Worm (Caenorhabditis elegans) whole organism, young adult: Measurements from ENCODE around the gene pes-8.

Experiments
- F55B11.4 ChIP-seq: sonication (generic microtip); optimal IDR thresholded peaks from 2 replicates; lab custom pipeline; 2016; ENCODE audit warnings: missing compliant biosample characterization, missing genetic modification characterization, borderline replicate concordance; ENCODE audit not compliant: insufficient read depth
- F57A8.1 ChIP-seq: fragments of 200-800 bp; sonication (Bioruptor generic); optimal IDR thresholded peaks from 2 replicates; lab custom pipeline; 2018; ENCODE audit warnings: mild to moderate bottlenecking, missing genetic modification characterization, moderate library complexity, missing compliant biosample characterization
- Y56A3A.18 ChIP-seq: fragments of 200-800 bp; sonication (Bioruptor generic); IDR thresholded peaks from 2 replicates; pipeline ENCODE4 v1.3.6; 2022; ENCODE audit warnings: missing genetic modification reagents, missing genetic modification characterization, missing compliant biosample characterization
- egl-18 ChIP-seq: fragments of 200-800 bp; sonication (Bioruptor generic); IDR thresholded peaks from 2 replicates; pipeline ENCODE4 v1.3.6; 2022; ENCODE audit warnings: missing genetic modification reagents, missing genetic modification characterization, missing compliant biosample characterization
- lsl-1 ChIP-seq: fragments of 200-800 bp; sonication (Bioruptor generic); optimal IDR thresholded peaks from 2 replicates; lab custom pipeline; 2018; ENCODE audit warnings: mild to moderate bottlenecking, missing genetic modification characterization, moderate library complexity, missing compliant biosample characterization
- mxl-1 ChIP-seq: sonication (generic microtip); optimal IDR thresholded peaks from 2 replicates; lab custom pipeline; 2016; ENCODE audit warnings: missing genetic modification characterization, missing compliant biosample characterization
- rpc-1 ChIP-seq, 2 experiments: fragments of 150-350 bp in 1 of 2; sonication (generic microtip) in 1 of 2; optimal IDR thresholded peaks; 2 replicates each; lab custom pipeline; 2014 to 2018; ENCODE audit warnings: missing biosample characterization in 1 of 2, missing genetic modification characterization in 1 of 2, missing genetic modification reagents in 1 of 2, missing genotype in 1 of 2
- somi-1 ChIP-seq: fragments of 200-800 bp; sonication (Bioruptor generic); optimal IDR thresholded peaks from 2 replicates; lab custom pipeline; 2018; ENCODE audit warnings: mild to moderate bottlenecking, missing genetic modification characterization, missing compliant biosample characterization
- tbx-9 ChIP-seq: sonication (generic microtip); optimal IDR thresholded peaks from 2 replicates; lab custom pipeline; 2016; ENCODE audit warnings: borderline replicate concordance, missing genetic modification characterization, inconsistent platforms, missing compliant biosample characterization

- TF ChIP-seq somi-1 = no peak
- TF ChIP-seq egl-18 (GFP tag; lab: Robert Waterston, UW) = no peak
- TF ChIP-seq mxl-1 = no peak
- TF ChIP-seq F55B11.4 (tag; lab: Kevin White, UChicago) = no peak
- TF ChIP-seq rpc-1 (optimal IDR thresholded peaks at IDR 0.05; lab: Kevin White, UChicago) = no peak
- no peak for TF ChIP-seq rpc-1 (tag; optimal IDR thresholded peaks at IDR 0.05; lab: Kevin White, UChicago)
- TF ChIP-seq tbx-9 = no peak
- no peak for TF ChIP-seq F57A8.1 (GFP tag; lab: Kevin White, UChicago)
- TF ChIP-seq lsl-1 (GFP tag; lab: Kevin White, UChicago) = no peak
- TF ChIP-seq Y56A3A.18 (GFP tag; lab: Robert Waterston, UW) = no peak
These were observed 37.7 kb upstream of the pes-8 start, which contains the start of gene C35B8.3 for ce11 chrX:9213873-9214341.
